Worm (Caenorhabditis elegans) whole organism, L4 larva: ENCODE results near the gene Y54G11A.14.

Experiments used
- D1046.2 ChIP-seq: fragments of 200-800 bp; sonication (Bioruptor generic); IDR thresholded peaks from 2 replicates; pipeline ENCODE4 v1.3.6; 2022; ENCODE audit warnings: missing genetic modification characterization, missing compliant biosample characterization
- F10B5.3 ChIP-seq: sonication (generic microtip); optimal IDR thresholded peaks from 2 replicates; lab custom pipeline; 2016; ENCODE audit warnings: mild to moderate bottlenecking, missing genetic modification characterization, missing compliant biosample characterization
- F37D6.2 ChIP-seq: sonication (generic microtip); optimal IDR thresholded peaks from 2 replicates; lab custom pipeline; 2016; ENCODE audit warnings: mild to moderate bottlenecking, missing genetic modification characterization, missing compliant biosample characterization
- Y105C5A.15 ChIP-seq: fragments of 200-800 bp; sonication (Bioruptor generic); IDR thresholded peaks from 2 replicates; pipeline ENCODE4 v1.3.6; 2022; ENCODE audit warnings: missing genetic modification characterization, missing compliant biosample characterization
- Y48G9A.11 ChIP-seq: fragments of 200-800 bp; sonication (Bioruptor generic); IDR thresholded peaks from 2 replicates; pipeline ENCODE4 v1.3.6; 2022; ENCODE audit warnings: missing genetic modification reagents, missing genetic modification characterization, missing compliant biosample characterization
- Y5F2A.4 ChIP-seq: fragments of 200-800 bp; sonication (Bioruptor generic); optimal IDR thresholded peaks from 2 replicates; lab custom pipeline; 2018; ENCODE audit warnings: mild to moderate bottlenecking, missing genetic modification characterization, missing compliant biosample characterization
- ZK546.5 ChIP-seq, 2 experiments: sonication (generic microtip); optimal IDR thresholded peaks; 2 replicates each; lab custom pipeline; 2017; ENCODE audit warnings: missing biosample characterization in 2 of 2, missing genetic modification characterization in 2 of 2
- aha-1 ChIP-seq: fragments of 150-350 bp; peaks from one replicate; lab custom pipeline; 2014; ENCODE audit warnings: missing biosample characterization, missing genetic modification characterization
- aly-2 ChIP-seq: sonication (generic microtip); optimal IDR thresholded peaks from 2 replicates; lab custom pipeline; 2018; ENCODE audit warnings: missing biosample characterization, missing genetic modification characterization
- arid-1 ChIP-seq: fragments of 200-800 bp; sonication (Bioruptor generic); conservative IDR thresholded peaks from 2 replicates; pipeline ENCODE4 v1.3.6; 2022; ENCODE audit warnings: missing genetic modification reagents, missing genetic modification characterization, missing compliant biosample characterization
- ceh-20 ChIP-seq: fragments of 200-800 bp; sonication (Bioruptor generic); IDR thresholded peaks from 2 replicates; pipeline ENCODE4 v1.3.6; 2022; ENCODE audit warnings: missing genetic modification reagents, missing genetic modification characterization, missing compliant biosample characterization
- ceh-28 ChIP-seq: fragments of 150-350 bp; optimal IDR thresholded peaks from 2 replicates; lab custom pipeline; 2014; ENCODE audit warnings: missing biosample characterization, missing genetic modification reagents, missing genetic modification characterization
- ceh-32 ChIP-seq: sonication (generic microtip); optimal IDR thresholded peaks from 2 replicates; lab custom pipeline; 2016; ENCODE audit warnings: mild to moderate bottlenecking, missing genetic modification characterization, missing compliant biosample characterization; ENCODE audit not compliant: poor library complexity
- ceh-44 ChIP-seq: fragments of 200-800 bp; sonication (Bioruptor generic); IDR thresholded peaks from 2 replicates; pipeline ENCODE4 v1.3.6; 2022; ENCODE audit warnings: missing genetic modification reagents, missing genetic modification characterization, missing compliant biosample characterization
- ces-1 ChIP-seq: fragments of 150-350 bp; sonication (generic microtip); optimal IDR thresholded peaks from 4 replicates; lab custom pipeline; 2014; ENCODE audit warnings: missing biosample characterization, missing genetic modification reagents, missing genetic modification characterization
- cey-2 ChIP-seq: sonication (generic microtip); optimal IDR thresholded peaks from 3 replicates; lab custom pipeline; 2017; ENCODE audit warnings: missing genetic modification characterization, mild to moderate bottlenecking, missing compliant biosample characterization, antibody characterized with exemption, borderline replicate concordance; ENCODE audit not compliant: insufficient read depth
- daf-12 ChIP-seq: fragments of 150-350 bp; optimal IDR thresholded peaks from 2 replicates; lab custom pipeline; 2014; ENCODE audit warnings: missing biosample characterization, missing genetic modification reagents, missing genetic modification characterization
- daf-8 ChIP-seq: fragments of 200-800 bp; sonication (Bioruptor generic); IDR thresholded peaks from 2 replicates; pipeline ENCODE4 v1.3.6; 2022; ENCODE audit warnings: missing genetic modification characterization, missing compliant biosample characterization
- dmd-8 ChIP-seq: fragments of 200-800 bp; sonication (Bioruptor generic); IDR thresholded peaks from 2 replicates; pipeline ENCODE4 v1.3.6; 2022; ENCODE audit warnings: missing genetic modification characterization, missing compliant biosample characterization
- egl-27 ChIP-seq: sonication (generic microtip); optimal IDR thresholded peaks from 3 replicates; lab custom pipeline; 2017; ENCODE audit warnings: missing biosample characterization, missing genetic modification reagents, missing genetic modification characterization
- egl-43 ChIP-seq: fragments of 200-800 bp; sonication (Bioruptor generic); IDR thresholded peaks from 2 replicates; pipeline ENCODE4 v1.3.6; 2022; ENCODE audit warnings: missing genetic modification reagents, missing genetic modification characterization, missing compliant biosample characterization
- fkh-10 ChIP-seq: fragments of 150-350 bp; optimal IDR thresholded peaks from 2 replicates; lab custom pipeline; 2014; ENCODE audit warnings: missing biosample characterization, missing genetic modification reagents, missing genetic modification characterization
- hlh-30 ChIP-seq: sonication (generic microtip); optimal IDR thresholded peaks from 2 replicates; lab custom pipeline; 2017; ENCODE audit warnings: antibody characterized with exemption, mild to moderate bottlenecking, missing genetic modification characterization, missing compliant biosample characterization; ENCODE audit not compliant: insufficient read depth
- lim-7 ChIP-seq: fragments of 200-800 bp; sonication (Bioruptor generic); IDR thresholded peaks from 2 replicates; pipeline ENCODE4 v1.3.6; 2022; ENCODE audit warnings: missing genetic modification characterization, missing compliant biosample characterization
- lin-1 ChIP-seq: fragments of 200-800 bp; sonication (Bioruptor generic); IDR thresholded peaks from 2 replicates; pipeline ENCODE4 v1.3.6; 2022; ENCODE audit warnings: missing genetic modification reagents, missing genetic modification characterization, missing compliant biosample characterization
- lsy-2 ChIP-seq, 2 experiments: fragments of 150-350 bp in 1 of 2; sonication (generic microtip) in 1 of 2; optimal IDR thresholded peaks; 2 replicates each; lab custom pipeline; 2014 to 2017; ENCODE audit warnings: missing biosample characterization in 2 of 2, missing genetic modification characterization in 2 of 2
- madf-5 ChIP-seq, 2 experiments: fragments of 200-800 bp; sonication (Bioruptor generic); IDR thresholded peaks; 2 replicates each; pipeline ENCODE4 v1.3.6; 2022; ENCODE audit warnings: missing compliant biosample characterization in 2 of 2, missing genetic modification characterization in 2 of 2
- mdt-29 ChIP-seq: fragments of 200-800 bp; sonication (Bioruptor generic); IDR thresholded peaks from 2 replicates; pipeline ENCODE4 v1.3.6; 2022; ENCODE audit warnings: missing genetic modification reagents, missing genetic modification characterization, missing compliant biosample characterization
- mep-1 ChIP-seq: fragments of 150-350 bp; sonication (generic microtip); optimal IDR thresholded peaks from 3 replicates; lab custom pipeline; 2014; ENCODE audit warnings: missing biosample characterization, missing genetic modification characterization
- mxl-2 ChIP-seq: fragments of 200-800 bp; sonication (Bioruptor generic); conservative IDR thresholded peaks from 2 replicates; pipeline ENCODE4 v1.3.6; 2022; ENCODE audit warnings: missing genetic modification reagents, missing genetic modification characterization, missing compliant biosample characterization
- mxl-3 ChIP-seq: fragments of 200-800 bp; sonication (Bioruptor generic); optimal IDR thresholded peaks from 2 replicates; lab custom pipeline; 2018; ENCODE audit warnings: mild to moderate bottlenecking, missing genetic modification characterization, missing compliant biosample characterization
- nhr-102 ChIP-seq: sonication (generic microtip); optimal IDR thresholded peaks from 2 replicates; lab custom pipeline; 2016; ENCODE audit warnings: mild to moderate bottlenecking, missing genetic modification characterization, moderate library complexity, missing compliant biosample characterization
- nhr-11 ChIP-seq: fragments of 150-350 bp; optimal IDR thresholded peaks from 2 replicates; lab custom pipeline; 2014; ENCODE audit warnings: missing biosample characterization, missing genetic modification characterization
- nhr-111 ChIP-seq: fragments of 200-800 bp; sonication (Bioruptor generic); optimal IDR thresholded peaks from 2 replicates; lab custom pipeline; 2018; ENCODE audit warnings: mild to moderate bottlenecking, missing genetic modification characterization, missing compliant biosample characterization
- nhr-237 ChIP-seq: sonication (generic microtip); optimal IDR thresholded peaks from 2 replicates; lab custom pipeline; 2017; ENCODE audit warnings: missing biosample characterization, missing genetic modification characterization
- nhr-6 ChIP-seq: fragments of 150-350 bp; optimal IDR thresholded peaks from 2 replicates; lab custom pipeline; 2014; ENCODE audit warnings: missing biosample characterization, missing genetic modification characterization
- pha-4 ChIP-seq, 2 experiments: fragments of 150-350 bp in 1 of 2; fragments of 200-800 bp in 1 of 2; sonication (Bioruptor generic) in 1 of 2; IDR thresholded peaks in 1 of 2; optimal IDR thresholded peaks in 1 of 2; 2 replicates each; pipeline versions ENCODE4 v1.3.6 to Lab custom; 2014 to 2022; ENCODE audit warnings: missing genetic modification characterization in 2 of 2, missing genetic modification reagents in 2 of 2, missing biosample characterization in 1 of 2, missing compliant biosample characterization in 1 of 2
- php-3 ChIP-seq: fragments of 200-800 bp; sonication (Bioruptor generic); IDR thresholded peaks from 2 replicates; pipeline ENCODE4 v1.3.6; 2022; ENCODE audit warnings: missing genetic modification reagents, missing genetic modification characterization, missing compliant biosample characterization
- saeg-2 ChIP-seq: fragments of 200-800 bp; sonication (Bioruptor generic); IDR thresholded peaks from 2 replicates; pipeline ENCODE4 v1.3.6; 2022; ENCODE audit warnings: missing genetic modification reagents, missing genetic modification characterization, missing compliant biosample characterization
- set-16 ChIP-seq: fragments of 200-800 bp; sonication (Bioruptor generic); IDR thresholded peaks from 2 replicates; pipeline ENCODE4 v1.3.6; 2022; ENCODE audit warnings: missing genetic modification reagents, missing genetic modification characterization, missing compliant biosample characterization
- snpc-1.2 ChIP-seq: fragments of 200-800 bp; sonication (Bioruptor generic); IDR thresholded peaks from 2 replicates; pipeline ENCODE4 v1.3.6; 2022; ENCODE audit warnings: missing genetic modification reagents, missing genetic modification characterization, missing compliant biosample characterization
- spr-3 ChIP-seq: fragments of 200-800 bp; sonication (Bioruptor generic); optimal IDR thresholded peaks from 2 replicates; lab custom pipeline; 2018; ENCODE audit warnings: mild to moderate bottlenecking, missing genetic modification characterization, missing compliant biosample characterization
- unc-130 ChIP-seq: sonication (generic microtip); optimal IDR thresholded peaks from 2 replicates; lab custom pipeline; 2016; ENCODE audit warnings: missing genetic modification reagents, missing genetic modification characterization, missing compliant biosample characterization
- unc-62 ChIP-seq, 3 experiments: fragments of 150-350 bp in 1 of 3; sonication (generic microtip); optimal IDR thresholded peaks in 2 of 3; peaks in 1 of 3; 1 replicate in 1 of 3; 2 replicates in 2 of 3; lab custom pipeline; 2014 to 2017; ENCODE audit warnings: missing biosample characterization in 3 of 3, missing genetic modification characterization in 3 of 3, missing genetic modification reagents in 3 of 3, missing genotype in 1 of 3
- zip-11 ChIP-seq: fragments of 200-800 bp; sonication (Bioruptor generic); IDR thresholded peaks from 2 replicates; pipeline ENCODE4 v1.3.6; 2022; ENCODE audit warnings: missing genetic modification characterization, missing compliant biosample characterization
- ztf-11 ChIP-seq: fragments of 150-350 bp; optimal IDR thresholded peaks from 2 replicates; lab custom pipeline; 2014; ENCODE audit warnings: missing biosample characterization, missing genetic modification characterization

The Y54G11A.14 gene

DNA sequence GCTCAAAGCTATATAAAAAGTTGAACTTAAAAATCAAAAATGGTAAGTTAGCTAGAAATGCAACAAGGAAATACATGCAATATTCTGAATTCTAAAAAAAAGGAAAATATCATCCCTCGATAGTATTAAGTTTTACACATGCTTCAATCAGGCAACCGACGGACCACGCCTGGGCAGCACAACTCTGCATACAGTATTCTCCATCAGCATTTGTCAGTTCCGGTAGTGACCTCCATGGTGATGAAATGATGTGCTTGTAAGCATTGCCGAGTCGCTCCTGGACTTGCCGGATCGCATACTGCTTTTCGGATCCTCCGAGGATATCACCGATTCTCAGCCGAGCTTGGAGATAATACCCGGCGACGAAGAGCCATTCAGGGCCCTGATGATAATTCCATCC is 32.8 kb downstream of the Y54G11A.14 start (continued):
- TF ChIP-seq F37D6.2 (tag; lab: Kevin White, UChicago) (no peak), mep-1 (tag; lab: Kevin White, UChicago) (peak; percentile 13), daf-12 (tag; lab: Kevin White, UChicago) (no peak), Y105C5A.15 (GFP tag; lab: Robert Waterston, UW) (no peak), unc-62 (GFP tag; optimal IDR thresholded peaks at IDR 0.05 in 1 of 2; lab: Kevin White, UChicago) (peak in 1 of 2 experiments; percentile 78), unc-62 (tag; optimal IDR thresholded peaks at IDR 0.05; lab: Kevin White, UChicago) (no peak), snpc-1.2 (GFP tag; lab: Robert Waterston, UW) (0 out of 2 replicates have a peak, but pooled peaks have one; percentile 23), F10B5.3 (tag; lab: Kevin White, UChicago) (no peak), mxl-3 (no peak), arid-1 (GFP tag; lab: Robert Waterston, UW) (peak; percentile 36; the same call in 1 of the 2 replicates), lin-1 (GFP tag; lab: Robert Waterston, UW) (no peak), Y48G9A.11 (GFP tag; lab: Robert Waterston, UW) (peak; percentile 40; the same call in 1 of the 2 replicates), nhr-111 (GFP tag; lab: Kevin White, UChicago) (peak; percentile 36), hlh-30 (no peak), ceh-20 (GFP tag; lab: Robert Waterston, UW) (no peak), lim-7 (GFP tag; lab: Robert Waterston, UW) (no peak), ceh-32 (no peak), D1046.2 (no peak), aly-2 (tag; lab: Kevin White, UChicago) (no peak), ceh-44 (GFP tag; lab: Robert Waterston, UW) (no peak), mdt-29 (GFP tag; lab: Robert Waterston, UW) (0 out of 2 replicates have a peak, but pooled peaks have one; percentile 29)

DNA sequence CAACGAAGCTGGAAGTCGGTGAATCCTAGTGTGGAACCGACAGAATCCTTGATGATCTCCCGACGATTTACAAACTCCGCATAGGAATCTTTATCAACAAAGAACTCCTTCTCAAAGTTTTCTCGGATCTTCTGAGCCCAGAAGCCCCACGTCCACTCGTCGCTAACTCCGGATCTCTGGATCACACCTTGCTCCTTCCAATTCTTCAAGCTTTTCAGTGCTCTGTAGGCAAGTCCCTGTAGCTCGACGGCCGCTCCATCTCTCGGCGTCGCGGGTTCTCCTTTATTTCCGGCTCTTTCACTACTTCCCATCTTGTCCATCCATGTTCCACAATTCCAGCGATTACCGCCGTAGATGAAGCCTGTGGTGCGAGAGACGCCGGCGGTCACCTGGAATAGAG is 33.4 kb downstream of the Y54G11A.14 start:
- TF ChIP-seq egl-27 (tag; lab: Kevin White, UChicago) (no peak), daf-8 (no peak), aha-1 (peak; percentile 94), Y5F2A.4 (GFP tag; lab: Kevin White, UChicago) (no peak), spr-3 (no peak), mep-1 (tag; lab: Kevin White, UChicago) (no peak), nhr-237 (tag; lab: Kevin White, UChicago) (no peak), lsy-2 (tag; optimal IDR thresholded peaks at IDR 0.05; lab: Kevin White, UChicago) (no peak), unc-130 (no peak), dmd-8 (0 out of 2 replicates have a peak, but pooled peaks have one; percentile 7), daf-12 (tag; lab: Kevin White, UChicago) (no peak), set-16 (GFP tag; lab: Robert Waterston, UW) (peak; percentile 36; the same call in 1 of the 2 replicates), snpc-1.2 (GFP tag; lab: Robert Waterston, UW) (no peak), ZK546.5 (tag; optimal IDR thresholded peaks at IDR 0.05; lab: Kevin White, UChicago) (no peak)
- TF ChIP-seq, all 104 proteins: peak for 3

DNA sequence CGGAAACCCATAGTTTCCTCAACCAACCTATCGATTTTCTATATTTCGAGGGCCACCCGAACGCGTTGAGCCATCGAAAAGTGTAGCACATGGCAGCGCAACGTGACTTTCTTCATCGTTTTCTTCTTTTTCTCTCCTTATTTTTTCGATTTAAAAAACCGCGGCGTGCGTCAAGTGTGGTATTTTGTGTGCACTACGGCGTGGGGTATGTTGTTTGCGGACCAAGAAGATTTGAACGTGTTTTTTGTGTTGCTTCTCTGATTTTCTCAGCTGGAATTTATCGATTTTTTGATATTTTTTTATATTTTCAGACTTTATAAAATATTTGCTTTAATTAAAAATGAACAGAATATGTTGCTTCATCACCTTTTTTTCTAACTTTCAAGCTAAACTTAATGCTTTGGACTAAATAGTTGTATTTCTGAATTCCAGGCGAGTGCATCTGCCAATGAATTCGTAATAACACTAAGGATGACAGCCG is 40.0 kb downstream of the Y54G11A.14 start, which contains the start of the genes agl-1 and pfs-2:
TSS of gene agl-1 (minus strand) at position 178 of the 481 bp plus-strand sequence.
TSS of gene pfs-2 (plus strand) at position 431 of the 481 bp plus-strand sequence.
- TF ChIP-seq ces-1 (GFP tag; lab: Kevin White, UChicago): no peak
- peak; percentile 35 for TF ChIP-seq fkh-10 (GFP tag; lab: Kevin White, UChicago)
- peak; percentile 59 for TF ChIP-seq ceh-28 (tag; lab: Kevin White, UChicago)
- no peak for TF ChIP-seq zip-11 (GFP tag; lab: Robert Waterston, UW)
- TF ChIP-seq mep-1 (tag; lab: Kevin White, UChicago): peak; percentile 85
- no peak for TF ChIP-seq mxl-2 (GFP tag; lab: Robert Waterston, UW)
- TF ChIP-seq egl-43 (GFP tag; lab: Robert Waterston, UW): no peak
- TF ChIP-seq php-3 (GFP tag; lab: Robert Waterston, UW): no peak
- TF ChIP-seq madf-5 (GFP tag; IDR thresholded peaks at IDR 0.05; lab: Robert Waterston, UW): no peak
- TF ChIP-seq pha-4 (GFP tag; IDR thresholded peaks at IDR 0.05; lab: Robert Waterston, UW): no peak
- peak; percentile 65 for TF ChIP-seq pha-4 (tag; optimal IDR thresholded peaks at IDR 0.05; lab: Kevin White, UChicago)
- no peak for TF ChIP-seq Y48G9A.11 (GFP tag; lab: Robert Waterston, UW)
- TF ChIP-seq nhr-102 (tag; lab: Kevin White, UChicago): peak; percentile 16
- TF ChIP-seq ztf-11: no peak
- TF ChIP-seq cey-2 (tag; lab: Kevin White, UChicago): no peak
- TF ChIP-seq D1046.2: no peak
- peak; percentile 47 for TF ChIP-seq nhr-11
- TF ChIP-seq saeg-2 (GFP tag; lab: Robert Waterston, UW): no peak
- TF ChIP-seq F10B5.3 (tag; lab: Kevin White, UChicago): no peak
- no peak for TF ChIP-seq nhr-6 (tag; lab: Kevin White, UChicago)
- no peak for TF ChIP-seq dmd-8
- TF ChIP-seq aha-1: peak; percentile 98
